Comparison of ENCODE assay signal across 6 worm cellular contexts in genomic region chrIV:11388684-11389083, ce11.
TF ChIP-seq lines count a peak whose summit lies in the region.

No protein-coding gene starts in this region.

TF ChIP-seq in whole organism, L1 larva, 84 proteins besides CTCF, POLR2A, EP300 and RAD21 (continues in another document):
- peak; percentile 74 for TF ChIP-seq egl-13 (tag; optimal IDR thresholded peaks at IDR 0.05; lab: Kevin White, UChicago)
- TF ChIP-seq swsn-7 (tag; optimal IDR thresholded peaks at IDR 0.05; lab: Kevin White, UChicago) = peak; percentile 29
- no peak for TF ChIP-seq rnt-1 (tag; optimal IDR thresholded peaks at IDR 0.05; lab: Kevin White, UChicago)
- TF ChIP-seq nhr-12 (tag; optimal IDR thresholded peaks at IDR 0.05; lab: Kevin White, UChicago) = no peak
- TF ChIP-seq nhr-47 (tag; optimal IDR thresholded peaks at IDR 0.05; lab: Kevin White, UChicago) = peak; percentile 81
- TF ChIP-seq nhr-71 (tag; optimal IDR thresholded peaks at IDR 0.05; lab: Kevin White, UChicago) = peak; percentile 70
- peak; percentile 30 for TF ChIP-seq dsc-1 (tag; optimal IDR thresholded peaks at IDR 0.05; lab: Kevin White, UChicago)
- TF ChIP-seq lin-14 (GFP tag; optimal IDR thresholded peaks at IDR 0.05; lab: Kevin White, UChicago) = peak; percentile 49
- TF ChIP-seq lsy-2 (tag; optimal IDR thresholded peaks at IDR 0.05; lab: Kevin White, UChicago) = peak in 1 of 2 experiments; percentile 29
- no peak for TF ChIP-seq hpl-2 (GFP tag; optimal IDR thresholded peaks at IDR 0.05; lab: Kevin White, UChicago)
- TF ChIP-seq pag-3 (tag; optimal IDR thresholded peaks at IDR 0.05; lab: Kevin White, UChicago; ENCODE audit: borderline replicate concordance, insufficient read depth) = no peak
- TF ChIP-seq nhr-85 (tag; lab: Kevin White, UChicago) = no peak
- peak; percentile 63 for TF ChIP-seq fkh-8 (tag; optimal IDR thresholded peaks at IDR 0.05; lab: Kevin White, UChicago)
- no peak for TF ChIP-seq snu-23 (GFP tag; optimal IDR thresholded peaks at IDR 0.05; lab: Kevin White, UChicago)
- no peak for TF ChIP-seq ces-1 (GFP tag; optimal IDR thresholded peaks at IDR 0.05; lab: Kevin White, UChicago)

TF ChIP-seq in whole organism, L2 larva, 48 proteins besides CTCF, POLR2A, EP300 and RAD21:
- TF ChIP-seq sma-9 (GFP tag; optimal IDR thresholded peaks at IDR 0.05; lab: Kevin White, UChicago) (peak; percentile 29), sma-9 (tag; optimal IDR thresholded peaks at IDR 0.05; lab: Kevin White, UChicago) (no peak), nhr-21 (tag; optimal IDR thresholded peaks at IDR 0.05; lab: Kevin White, UChicago) (peak; percentile 46), nhr-77 (tag; optimal IDR thresholded peaks at IDR 0.05; lab: Kevin White, UChicago) (no peak), dmd-4 (tag; optimal IDR thresholded peaks at IDR 0.05; lab: Kevin White, UChicago) (peak; percentile 9), crh-2 (tag; optimal IDR thresholded peaks at IDR 0.05; lab: Kevin White, UChicago) (peak; percentile 20), ztf-11 (tag; optimal IDR thresholded peaks at IDR 0.05; lab: Kevin White, UChicago) (no peak), nhr-129 (tag; optimal IDR thresholded peaks at IDR 0.05; lab: Kevin White, UChicago) (no peak), lsy-2 (tag; optimal IDR thresholded peaks at IDR 0.05; lab: Kevin White, UChicago) (peak in 1 of 2 experiments; percentile 29), R02D3.7 (tag; optimal IDR thresholded peaks at IDR 0.05; lab: Kevin White, UChicago) (no peak)

TF ChIP-seq in whole organism, L3 larva, 47 proteins besides CTCF, POLR2A, EP300 and RAD21:
- TF ChIP-seq ceh-9 (tag; optimal IDR thresholded peaks at IDR 0.05; lab: Kevin White, UChicago) (no peak), ceh-28 (tag; optimal IDR thresholded peaks at IDR 0.05; lab: Kevin White, UChicago) (no peak), R02D3.7 (tag; optimal IDR thresholded peaks at IDR 0.05; lab: Kevin White, UChicago) (no peak), nhr-12 (tag; optimal IDR thresholded peaks at IDR 0.05; lab: Kevin White, UChicago) (no peak), nhr-11 (tag; optimal IDR thresholded peaks at IDR 0.05; lab: Kevin White, UChicago) (peak; percentile 9)

TF ChIP-seq in whole organism, L4 larva, 104 proteins besides CTCF, POLR2A, EP300 and RAD21:
- peak; percentile 80 for TF ChIP-seq ces-1 (GFP tag; optimal IDR thresholded peaks at IDR 0.05; lab: Kevin White, UChicago)
- TF ChIP-seq nhr-11 (tag; optimal IDR thresholded peaks at IDR 0.05; lab: Kevin White, UChicago) = peak; percentile 15
- TF ChIP-seq ceh-44 (GFP tag; IDR thresholded peaks at IDR 0.05; lab: Robert Waterston, UW) = no peak
- TF ChIP-seq aha-1 (tag; lab: Kevin White, UChicago) = peak; percentile 68
- no peak for TF ChIP-seq sdz-12 (GFP tag; optimal IDR thresholded peaks at IDR 0.05; lab: Kevin White, UChicago)

TF ChIP-seq in whole organism, late embryonic, 69 proteins besides CTCF, POLR2A, EP300 and RAD21:
- no peak for TF ChIP-seq T23F11.4 (GFP tag; optimal IDR thresholded peaks at IDR 0.05; lab: Kevin White, UChicago)
- peak; percentile 73 for TF ChIP-seq unc-42 (tag; optimal IDR thresholded peaks at IDR 0.05; lab: Kevin White, UChicago)
TF ChIP-seq in whole organism, late embryonic: peak in this region for 1.

TF ChIP-seq in whole organism, mixed stage, embryonic, 35 proteins besides CTCF, POLR2A, EP300 and RAD21:
- TF ChIP-seq ces-1 (GFP tag; optimal IDR thresholded peaks at IDR 0.05; lab: Kevin White, UChicago) (peak; percentile 49), ceh-39 (tag; optimal IDR thresholded peaks at IDR 0.05; lab: Kevin White, UChicago) (no peak)

Comparison
In these comparisons a context has a peak if more than half of its experiments do, and no peak if none do; other contexts are left out.
1. Of the 29 proteins assayed by ChIP-seq in both whole organism, L4 larva and whole organism, L1 larva: peak only in whole organism, L4 larva: aha-1, ces-1 and nhr-11; only in whole organism, L1 larva: none; in both: none; in neither: 25; mixed calls (peak in some experiments, not most) for 1.